Worm (Caenorhabditis elegans) whole organism, early embryonic: ENCODE measurements around the gene F41E6.12.

Experiments used
- B0310.2 ChIP-seq: sonication (generic microtip); optimal IDR thresholded peaks from 2 replicates; lab custom pipeline; 2016; ENCODE audit warnings: mild to moderate bottlenecking, missing genetic modification characterization, missing compliant biosample characterization
- ama-1 ChIP-seq: fragments of 150-350 bp; optimal IDR thresholded peaks from 2 replicates; lab custom pipeline; 2014
- ceh-13 ChIP-seq: fragments of 200-800 bp; sonication (Bioruptor generic); optimal IDR thresholded peaks from 2 replicates; lab custom pipeline; 2018; ENCODE audit warnings: mild to moderate bottlenecking, missing genetic modification characterization, missing compliant biosample characterization
- hmbx-1 ChIP-seq: sonication (generic microtip); optimal IDR thresholded peaks from 2 replicates; lab custom pipeline; 2016; ENCODE audit warnings: mild to moderate bottlenecking, missing genetic modification characterization, missing compliant biosample characterization
- hmg-4 ChIP-seq: fragments of 200-800 bp; sonication (Bioruptor generic); optimal IDR thresholded peaks from 2 replicates; lab custom pipeline; 2018; ENCODE audit warnings: mild to moderate bottlenecking, missing genetic modification characterization, missing compliant biosample characterization
- pes-1 ChIP-seq: fragments of 200-800 bp; sonication (Bioruptor generic); IDR thresholded peaks from 2 replicates; pipeline ENCODE4 v1.3.6; 2022; ENCODE audit warnings: missing genetic modification reagents, missing genetic modification characterization, missing compliant biosample characterization
- scrt-1 ChIP-seq: fragments of 200-800 bp; sonication (Bioruptor generic); IDR thresholded peaks from 2 replicates; pipeline ENCODE4 v1.3.6; 2022; ENCODE audit warnings: missing genetic modification characterization, missing compliant biosample characterization
- tbx-11 ChIP-seq: fragments of 200-800 bp; sonication (Bioruptor generic); IDR thresholded peaks from 2 replicates; pipeline ENCODE4 v1.3.6; 2022; ENCODE audit warnings: missing genetic modification characterization, missing compliant biosample characterization

DNA sequence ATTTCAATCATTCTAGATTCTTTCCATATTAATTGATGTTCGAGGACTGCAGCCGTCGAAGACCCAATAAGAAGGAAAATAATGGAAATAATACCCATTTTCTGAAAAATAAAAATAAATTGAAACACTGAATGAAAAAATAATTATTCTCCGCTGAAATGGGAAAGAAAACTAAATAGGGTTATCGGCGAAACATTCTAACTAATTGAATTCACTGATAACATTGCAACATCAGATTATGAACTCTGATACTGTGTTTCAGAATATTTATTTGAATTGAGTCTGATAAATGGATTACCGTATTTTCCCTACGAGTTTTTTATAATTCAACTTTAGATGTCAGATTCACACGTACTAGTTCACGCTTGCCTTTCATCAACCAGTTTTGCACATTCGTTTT lies 14.2 kb upstream of the F41E6.12 start, which contains the start of gene asp-13:
- no peak for TF ChIP-seq tbx-11 (GFP tag; lab: Robert Waterston, UW)
- no peak for TF ChIP-seq ceh-13
- TF ChIP-seq B0310.2 (tag; lab: Kevin White, UChicago) = no peak
- TF ChIP-seq ama-1 = no peak
- no peak for TF ChIP-seq pes-1
- no peak for TF ChIP-seq scrt-1 (GFP tag; lab: Robert Waterston, UW)
- no peak for TF ChIP-seq hmg-4 (GFP tag; lab: Kevin White, UChicago)
- TF ChIP-seq hmbx-1 (tag; lab: Kevin White, UChicago) = no peak
